Fruit fly (Drosophila melanogaster) whole organism, embryonic: Measurements from ENCODE around the gene Alg9.

Experiments
- Abd-B ChIP-seq: fragments of 200-800 bp; sonication (Bioruptor generic); optimal IDR thresholded peaks from 2 replicates; lab custom pipeline; 2018; ENCODE audit warnings: missing biosample characterization, mild to moderate bottlenecking, missing genetic modification characterization, moderate library complexity
- Adf1 ChIP-seq: fragments of 200-800 bp; sonication (Bioruptor generic); IDR thresholded peaks from 2 replicates; pipeline ENCODE4 v1.3.6; 2022; ENCODE audit warnings: missing biosample characterization, missing genetic modification characterization
- Aef1 ChIP-seq: fragments of 200-800 bp; sonication (Bioruptor generic); IDR thresholded peaks from 3 replicates; pipeline ENCODE4 v1.3.6; 2022; ENCODE audit warnings: missing biosample characterization, missing genetic modification characterization
- Bdp1 ChIP-seq: fragments of 200-800 bp; sonication (Bioruptor generic); optimal IDR thresholded peaks from 3 replicates; lab custom pipeline; 2016; ENCODE audit warnings: missing biosample characterization, missing genetic modification characterization
- CG10209 ChIP-seq: fragments of 200-800 bp; sonication (Bioruptor generic); optimal IDR thresholded peaks from 3 replicates; lab custom pipeline; 2017; ENCODE audit warnings: missing biosample characterization, mild to moderate bottlenecking, missing genetic modification characterization, missing genetic modification reagents
- CG12299 ChIP-seq: fragments of 200-800 bp; sonication (Bioruptor generic); optimal IDR thresholded peaks from 2 replicates; lab custom pipeline; 2018; ENCODE audit warnings: missing biosample characterization, mild to moderate bottlenecking, missing genetic modification characterization
- CG13775 ChIP-seq: fragments of 200-800 bp; sonication (Bioruptor generic); optimal IDR thresholded peaks from 3 replicates; lab custom pipeline; 2017; ENCODE audit warnings: missing biosample characterization, mild to moderate bottlenecking, missing genetic modification characterization
- CG14441 ChIP-seq: fragments of 200-800 bp; sonication (Bioruptor generic); IDR thresholded peaks from 2 replicates; pipeline ENCODE4 v1.3.6; 2022; ENCODE audit warnings: missing biosample characterization, missing genetic modification characterization
- CG14965 ChIP-seq: fragments of 200-800 bp; sonication (Bioruptor generic); optimal IDR thresholded peaks from 2 replicates; lab custom pipeline; 2016; ENCODE audit warnings: missing biosample characterization, missing genetic modification characterization, borderline replicate concordance
- CG15696 ChIP-seq: fragments of 200-800 bp; sonication (Bioruptor generic); optimal IDR thresholded peaks from 2 replicates; lab custom pipeline; 2019; ENCODE audit warnings: missing biosample characterization, mild to moderate bottlenecking, missing genetic modification characterization, moderate library complexity
- CG17361 ChIP-seq: fragments of 200-800 bp; sonication (Bioruptor generic); IDR thresholded peaks from 3 replicates; pipeline ENCODE4 v1.3.6; 2022; ENCODE audit warnings: missing biosample characterization, missing genetic modification characterization
- CG17912 ChIP-seq: fragments of 200-800 bp; sonication (Bioruptor generic); optimal IDR thresholded peaks from 2 replicates; lab custom pipeline; 2018; ENCODE audit warnings: missing biosample characterization, mild to moderate bottlenecking, missing genetic modification characterization
- CG18764 ChIP-seq: fragments of 200-800 bp; sonication (Bioruptor generic); optimal IDR thresholded peaks from 3 replicates; lab custom pipeline; 2016; ENCODE audit warnings: missing biosample characterization, missing genetic modification characterization
- CG31365 ChIP-seq: fragments of 200-800 bp; sonication (Bioruptor generic); optimal IDR thresholded peaks from 2 replicates; lab custom pipeline; 2018; ENCODE audit warnings: missing biosample characterization, mild to moderate bottlenecking, missing genetic modification characterization
- CG4404 ChIP-seq: fragments of 200-800 bp; sonication (Bioruptor generic); IDR thresholded peaks from 2 replicates; pipeline ENCODE4 v1.3.6; 2022; ENCODE audit warnings: missing biosample characterization, missing genetic modification characterization
- CG6791 ChIP-seq: fragments of 200-800 bp; sonication (Bioruptor generic); IDR thresholded peaks from 3 replicates; pipeline ENCODE4 v1.3.6; 2022; ENCODE audit warnings: missing biosample characterization, missing genetic modification characterization; ENCODE audit not compliant: partially characterized antibody
- CG7928 ChIP-seq: fragments of 200-800 bp; sonication (Bioruptor generic); optimal IDR thresholded peaks from 2 replicates; lab custom pipeline; 2017; ENCODE audit warnings: missing biosample characterization, mild to moderate bottlenecking, missing genetic modification characterization
- CG9932 ChIP-seq: fragments of 200-800 bp; sonication (Bioruptor generic); IDR thresholded peaks from 2 replicates; pipeline ENCODE4 v1.3.6; 2022; ENCODE audit warnings: missing biosample characterization, missing genetic modification characterization
- CHES-1-like ChIP-seq: fragments of 200-800 bp; sonication (Bioruptor generic); optimal IDR thresholded peaks from 2 replicates; lab custom pipeline; 2016; ENCODE audit warnings: missing biosample characterization, missing genetic modification characterization
- Chrac-16 ChIP-seq: fragments of 200-800 bp; sonication (Bioruptor generic); optimal IDR thresholded peaks from 3 replicates; lab custom pipeline; 2016; ENCODE audit warnings: missing biosample characterization, missing genetic modification characterization
- CkIIα-i1 ChIP-seq: fragments of 200-800 bp; sonication (Bioruptor generic); IDR thresholded peaks from 2 replicates; pipeline ENCODE4 v1.3.6; 2022; ENCODE audit warnings: missing biosample characterization, missing genetic modification characterization
- CrebB ChIP-seq: fragments of 200-800 bp; sonication (Bioruptor generic); optimal IDR thresholded peaks from 3 replicates; lab custom pipeline; 2018; ENCODE audit warnings: missing biosample characterization, mild to moderate bottlenecking, missing genetic modification characterization
- Eip74EF ChIP-seq, 2 experiments: fragments of 200-800 bp in 1 of 2; fragments of >200 bp in 1 of 2; sonication (Bioruptor generic) in 1 of 2; optimal IDR thresholded peaks; 2 replicates each; lab custom pipeline; 2017 to 2019; ENCODE audit warnings: missing biosample characterization in 2 of 2, missing genetic modification characterization in 2 of 2, mild to moderate bottlenecking in 1 of 2, moderate library complexity in 1 of 2
- Gsc ChIP-seq: fragments of 200-800 bp; sonication (Bioruptor generic); IDR thresholded peaks from 2 replicates; pipeline ENCODE4 v1.3.6; 2022; ENCODE audit warnings: missing biosample characterization, missing genetic modification characterization
- H2.0 ChIP-seq: fragments of 200-800 bp; sonication (Bioruptor generic); IDR thresholded peaks from 2 replicates; pipeline ENCODE4 v1.3.6; 2022; ENCODE audit warnings: missing biosample characterization, missing genetic modification characterization
- Max ChIP-seq: fragments of 200-800 bp; sonication (Bioruptor generic); optimal IDR thresholded peaks from 2 replicates; lab custom pipeline; 2016; ENCODE audit warnings: missing biosample characterization, mild to moderate bottlenecking, missing genetic modification characterization
- Nf-YB ChIP-seq: fragments of 200-800 bp; sonication (Bioruptor generic); optimal IDR thresholded peaks from 3 replicates; lab custom pipeline; 2019; ENCODE audit warnings: missing biosample characterization, mild to moderate bottlenecking, missing genetic modification characterization, moderate library complexity
- Oaz ChIP-seq: fragments of 200-800 bp; sonication (Bioruptor generic); IDR thresholded peaks from 2 replicates; pipeline ENCODE4 v1.3.6; 2022; ENCODE audit warnings: missing biosample characterization, missing genetic modification characterization
- PHDP ChIP-seq: fragments of 200-800 bp; sonication (Bioruptor generic); optimal IDR thresholded peaks from 3 replicates; lab custom pipeline; 2018; ENCODE audit warnings: missing biosample characterization, mild to moderate bottlenecking, missing genetic modification characterization, moderate library complexity
- Ravus ChIP-seq: fragments of 200-800 bp; sonication (Bioruptor generic); IDR thresholded peaks from 2 replicates; pipeline ENCODE4 v1.3.6; 2022; ENCODE audit warnings: missing biosample characterization, missing genetic modification characterization
- Xrp1 ChIP-seq: fragments of 200-800 bp; sonication (Bioruptor generic); IDR thresholded peaks from 2 replicates; pipeline ENCODE4 v1.3.6; 2022; ENCODE audit warnings: missing biosample characterization, missing genetic modification characterization
- ato ChIP-seq: fragments of 200-800 bp; sonication (Bioruptor generic); IDR thresholded peaks from 2 replicates; pipeline ENCODE4 v1.3.6; 2022; ENCODE audit warnings: missing biosample characterization, missing genetic modification characterization; ENCODE audit not compliant: partially characterized antibody
- ci ChIP-seq: fragments of 200-800 bp; sonication (Bioruptor generic); IDR thresholded peaks from 3 replicates; pipeline ENCODE4 v1.3.6; 2022; ENCODE audit warnings: missing biosample characterization, missing genetic modification characterization
- da ChIP-seq: fragments of 200-800 bp; sonication (Bioruptor generic); optimal IDR thresholded peaks from 2 replicates; lab custom pipeline; 2016; ENCODE audit warnings: missing biosample characterization, missing genetic modification characterization
- dmrt11E ChIP-seq: fragments of 200-800 bp; sonication (Bioruptor generic); optimal IDR thresholded peaks from 3 replicates; lab custom pipeline; 2018; ENCODE audit warnings: missing biosample characterization, mild to moderate bottlenecking, missing genetic modification characterization, moderate library complexity
- ewg ChIP-seq: fragments of 200-800 bp; sonication (Bioruptor generic); optimal IDR thresholded peaks from 3 replicates; lab custom pipeline; 2017; ENCODE audit warnings: mild to moderate bottlenecking, missing biosample characterization, missing genetic modification reagents, missing genetic modification characterization
- fd3F ChIP-seq: fragments of 200-800 bp; sonication (Bioruptor generic); optimal IDR thresholded peaks from 2 replicates; lab custom pipeline; 2018; ENCODE audit warnings: missing biosample characterization, mild to moderate bottlenecking, missing genetic modification characterization, moderate library complexity
- fd64A ChIP-seq: fragments of 200-800 bp; sonication (Bioruptor generic); optimal IDR thresholded peaks from 3 replicates; lab custom pipeline; 2018; ENCODE audit warnings: missing biosample characterization, mild to moderate bottlenecking, missing genetic modification characterization
- gcm ChIP-seq: fragments of 200-800 bp; sonication (Bioruptor generic); optimal IDR thresholded peaks from 2 replicates; lab custom pipeline; 2019; ENCODE audit warnings: missing biosample characterization, mild to moderate bottlenecking, missing genetic modification characterization, moderate library complexity
- jing ChIP-seq: fragments of 200-800 bp; sonication (Bioruptor generic); optimal IDR thresholded peaks from 2 replicates; lab custom pipeline; 2018; ENCODE audit warnings: missing biosample characterization, mild to moderate bottlenecking, missing genetic modification characterization
- kni ChIP-seq: fragments of 200-800 bp; sonication (Bioruptor generic); optimal IDR thresholded peaks from 3 replicates; lab custom pipeline; 2017; ENCODE audit warnings: mild to moderate bottlenecking, missing biosample characterization, missing genetic modification reagents, missing genetic modification characterization
- lab ChIP-seq: fragments of 200-800 bp; sonication (Bioruptor generic); optimal IDR thresholded peaks from 3 replicates; lab custom pipeline; 2017; ENCODE audit warnings: missing biosample characterization, missing genetic modification characterization, mild to moderate bottlenecking, moderate library complexity, missing genetic modification reagents
- lola ChIP-seq, 3 experiments: fragments of >200 bp in 2 of 3; fragments of 200-800 bp in 1 of 3; sonication (Bioruptor generic) in 1 of 3; optimal IDR thresholded peaks; 2 replicates each; lab custom pipeline; 2017 to 2019; ENCODE audit warnings: missing biosample characterization in 3 of 3, missing genetic modification characterization in 3 of 3, mild to moderate bottlenecking in 1 of 3, moderate library complexity in 1 of 3
- maf-S ChIP-seq: fragments of 200-800 bp; sonication (Bioruptor generic); optimal IDR thresholded peaks from 2 replicates; lab custom pipeline; 2016; ENCODE audit warnings: missing biosample characterization, missing genetic modification characterization
- nom ChIP-seq: fragments of 200-800 bp; sonication (Bioruptor generic); optimal IDR thresholded peaks from 2 replicates; lab custom pipeline; 2017; ENCODE audit warnings: missing biosample characterization, missing genetic modification characterization, mild to moderate bottlenecking, moderate library complexity, missing genetic modification reagents
- otp ChIP-seq: fragments of 200-800 bp; sonication (Bioruptor generic); IDR thresholded peaks from 3 replicates; pipeline ENCODE4, ENCODE4 v1.3.6; 2022; ENCODE audit warnings: missing biosample characterization, missing genetic modification characterization
- pzg ChIP-seq: fragments of 200-800 bp; sonication (Bioruptor generic); optimal IDR thresholded peaks from 3 replicates; lab custom pipeline; 2018; ENCODE audit warnings: missing biosample characterization, mild to moderate bottlenecking, missing genetic modification characterization, moderate library complexity
- tio ChIP-seq: fragments of 200-800 bp; sonication (Bioruptor generic); optimal IDR thresholded peaks from 2 replicates; lab custom pipeline; 2017; ENCODE audit warnings: missing biosample characterization, missing genetic modification characterization, inconsistent platforms
- yki ChIP-seq: fragments of >200 bp; optimal IDR thresholded peaks from 3 replicates; lab custom pipeline; 2018
- zfh1 ChIP-seq: fragments of 200-800 bp; sonication (Bioruptor generic); IDR thresholded peaks from 3 replicates; pipeline ENCODE4 v1.3.6; 2022; ENCODE audit warnings: missing biosample characterization, missing genetic modification characterization

Gene Alg9

DNA sequence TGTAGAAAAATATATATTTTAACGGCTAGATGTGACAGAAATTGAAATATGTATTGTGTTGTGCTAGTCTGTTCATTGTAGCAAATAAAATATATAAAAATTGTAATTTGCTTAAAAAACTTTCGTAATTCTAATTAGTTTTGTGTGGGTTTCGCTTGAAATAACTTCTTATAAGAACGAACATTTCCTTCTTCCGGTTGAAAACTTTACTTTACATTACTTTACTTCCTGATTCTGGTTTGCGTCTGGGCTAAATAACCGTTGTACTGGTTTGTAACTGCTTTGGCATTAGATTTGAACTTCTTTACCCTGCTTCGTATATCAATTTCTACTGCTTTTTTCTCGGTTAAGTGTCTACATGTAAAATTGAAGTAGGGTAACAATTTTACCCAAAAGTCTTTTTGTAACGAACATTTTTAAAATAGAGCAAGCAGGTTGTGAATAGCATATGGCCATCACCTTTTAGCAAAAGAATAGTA is 27.6 kb upstream of the Alg9 start, which contains the start of gene lobo (continued):
- TF ChIP-seq CG9932 (GFP tag; lab: Robert Waterston, UW) (peak; percentile 81), gcm (peak; percentile 30), Xrp1 (GFP tag; lab: Robert Waterston, UW) (no peak), CG18764 (GFP tag; lab: Kevin White, UChicago) (no peak), da (GFP tag; lab: Kevin White, UChicago) (peak; percentile 16), Max (no peak), CkIIα-i1 (GFP tag; lab: Robert Waterston, UW) (no peak), otp (GFP tag; lab: Robert Waterston, UW) (peak; percentile 84), yki (lab: Kevin White, UChicago) (peak; percentile 69), kni (GFP tag; lab: Kevin White, UChicago) (peak; percentile 10), fd64A (no peak), lola (GFP tag; optimal IDR thresholded peaks at IDR 0.05; lab: Kevin White, UChicago) (peak in 1 of 3 experiments; percentile 50), CG31365 (tag; lab: Kevin White, UChicago) (peak; percentile 98), CG14441 (peak; percentile 45), zfh1 (peak; percentile 50; the same call in 1 of the 3 replicates), CG12299 (peak; percentile 54), ewg (peak; percentile 61), Aef1 (GFP tag; lab: Robert Waterston, UW) (peak; percentile 26; the same call in 1 of the 3 replicates), Adf1 (peak; percentile 48), Ravus (GFP tag; lab: Robert Waterston, UW) (no peak), CrebB (tag; lab: Kevin White, UChicago) (peak; percentile 73), Eip74EF (GFP tag; optimal IDR thresholded peaks at IDR 0.05; lab: Kevin White, UChicago) (peak; percentile 35 to 73), maf-S (GFP tag; lab: Kevin White, UChicago) (peak; percentile 61), H2.0 (GFP tag; lab: Robert Waterston, UW) (peak; percentile 54), tio (GFP tag; lab: Kevin White, UChicago) (peak; percentile 50), CG13775 (peak; percentile 77), Oaz (GFP tag; lab: Robert Waterston, UW) (peak; percentile 71; the same call in 1 of the 2 replicates), fd3F (GFP tag; lab: Kevin White, UChicago) (peak; percentile 53), ci (GFP tag; lab: Robert Waterston, UW) (peak; percentile 95), CHES-1-like (peak; percentile 62), CG15696 (tag; lab: Kevin White, UChicago) (peak; percentile 57), lab (GFP tag; lab: Kevin White, UChicago) (peak; percentile 67), CG6791 (GFP tag; lab: Robert Waterston, UW) (no peak), Abd-B (peak; percentile 65), CG7928 (GFP tag; lab: Kevin White, UChicago) (peak; percentile 26), dmrt11E (tag; lab: Kevin White, UChicago) (peak; percentile 39), CG4404 (GFP tag; lab: Robert Waterston, UW) (peak; percentile 15; the same call in 1 of the 2 replicates), Gsc (GFP tag; lab: Robert Waterston, UW) (no peak), ato (GFP tag; lab: Robert Waterston, UW) (no peak), CG10209 (GFP tag; lab: Kevin White, UChicago) (peak; percentile 59), nom (GFP tag; lab: Kevin White, UChicago) (no peak), Bdp1 (GFP tag; lab: Kevin White, UChicago) (peak; percentile 14), jing (peak; percentile 19), CG17361 (peak; percentile 53; the same call in 1 of the 3 replicates), CG17912 (GFP tag; lab: Kevin White, UChicago) (peak; percentile 67), CG14965 (GFP tag; lab: Kevin White, UChicago) (peak; percentile 11), Nf-YB (GFP tag; lab: Kevin White, UChicago) (peak; percentile 60), Chrac-16 (peak; percentile 1), PHDP (tag; lab: Kevin White, UChicago) (peak; percentile 73), pzg (GFP tag; lab: Kevin White, UChicago) (peak; percentile 28)
